Worm (Caenorhabditis elegans) whole organism, L4/young adult: Measurements from ENCODE around the gene F38A1.13.

Source experiments
- W03F9.2 ChIP-seq: fragments of 150-350 bp; optimal IDR thresholded peaks from 2 replicates; lab custom pipeline; 2014; ENCODE audit warnings: missing biosample characterization, missing genetic modification characterization
- dao-5 ChIP-seq: sonication (generic microtip); optimal IDR thresholded peaks from 2 replicates; lab custom pipeline; 2016; ENCODE audit warnings: missing genotype, missing genetic modification characterization, moderate library complexity, missing compliant biosample characterization
- him-1 ChIP-seq: sonication (generic microtip); optimal IDR thresholded peaks from 2 replicates; lab custom pipeline; 2016; ENCODE audit warnings: missing genotype, missing genetic modification reagents, missing genetic modification characterization, missing compliant biosample characterization

The F38A1.13 gene

DNA sequence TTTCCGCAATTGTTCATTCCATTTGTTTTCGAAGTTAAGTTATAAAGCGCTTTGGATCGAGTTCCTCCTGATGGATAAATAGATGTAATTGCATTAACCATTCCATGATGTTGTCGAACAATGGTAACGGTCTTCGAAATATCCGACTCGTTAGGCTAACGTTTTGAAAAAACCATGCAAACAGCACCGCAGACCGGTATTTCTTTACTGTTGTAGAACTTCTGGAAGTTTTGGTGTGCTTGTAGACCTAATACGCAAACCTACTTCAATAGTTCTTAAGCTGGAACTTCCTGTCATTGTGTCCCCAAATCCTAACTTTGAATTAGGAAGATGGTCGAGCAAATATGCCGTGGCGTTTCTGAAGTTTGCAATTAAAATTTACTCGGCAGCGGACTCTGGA, 19.8 kb upstream of the F38A1.13 start, which contains the start of gene F38A1.9:
Gene F38A1.9 (minus strand): TSS at position 101 of the 400 bp plus-strand sequence.
- TF ChIP-seq him-1 (no peak), dao-5 (tag; lab: Kevin White, UChicago) (no peak), W03F9.2 (tag; lab: Kevin White, UChicago) (no peak)

DNA sequence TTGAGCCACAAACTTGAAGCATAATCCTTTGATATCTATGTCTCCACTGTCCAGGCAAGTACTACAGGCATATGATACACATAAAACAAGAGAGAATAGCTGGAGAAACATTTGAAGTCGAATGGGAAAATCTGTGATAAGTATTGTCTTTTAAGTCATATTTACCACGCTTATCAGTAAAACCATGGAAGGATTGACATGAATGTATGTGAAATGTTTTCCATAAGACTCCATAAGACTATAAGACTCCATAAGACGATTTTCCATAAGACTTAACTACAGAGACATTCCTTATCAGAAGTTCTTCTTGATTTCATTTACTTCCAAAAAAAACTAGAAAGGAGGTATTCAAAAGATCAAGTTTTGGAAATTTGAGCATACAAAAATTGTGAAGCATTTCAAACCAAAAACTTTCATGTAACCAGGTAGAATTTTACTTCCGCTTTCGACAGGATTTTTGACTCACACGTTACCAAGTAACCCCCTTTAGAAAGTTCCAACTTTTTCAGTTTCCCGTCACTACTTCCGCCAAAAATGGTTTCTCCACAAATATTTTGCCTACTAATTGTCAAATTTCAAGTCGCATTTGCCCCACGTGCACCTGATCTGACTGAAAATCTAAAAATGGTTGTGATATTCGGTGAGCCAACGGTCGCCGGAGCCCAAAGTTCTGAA, 18.1 kb upstream of the F38A1.13 start, which contains the start of the genes clec-165 and F38A1.11:
Gene clec-165 (minus strand): TSS at position 125 of the 675 bp plus-strand sequence.
Gene F38A1.11 (plus strand): TSS at position 625 of the 675 bp plus-strand sequence.
- no peak for TF ChIP-seq dao-5 (tag; lab: Kevin White, UChicago)
- TF ChIP-seq him-1, result no peak
- TF ChIP-seq W03F9.2 (tag; lab: Kevin White, UChicago), result no peak

DNA sequence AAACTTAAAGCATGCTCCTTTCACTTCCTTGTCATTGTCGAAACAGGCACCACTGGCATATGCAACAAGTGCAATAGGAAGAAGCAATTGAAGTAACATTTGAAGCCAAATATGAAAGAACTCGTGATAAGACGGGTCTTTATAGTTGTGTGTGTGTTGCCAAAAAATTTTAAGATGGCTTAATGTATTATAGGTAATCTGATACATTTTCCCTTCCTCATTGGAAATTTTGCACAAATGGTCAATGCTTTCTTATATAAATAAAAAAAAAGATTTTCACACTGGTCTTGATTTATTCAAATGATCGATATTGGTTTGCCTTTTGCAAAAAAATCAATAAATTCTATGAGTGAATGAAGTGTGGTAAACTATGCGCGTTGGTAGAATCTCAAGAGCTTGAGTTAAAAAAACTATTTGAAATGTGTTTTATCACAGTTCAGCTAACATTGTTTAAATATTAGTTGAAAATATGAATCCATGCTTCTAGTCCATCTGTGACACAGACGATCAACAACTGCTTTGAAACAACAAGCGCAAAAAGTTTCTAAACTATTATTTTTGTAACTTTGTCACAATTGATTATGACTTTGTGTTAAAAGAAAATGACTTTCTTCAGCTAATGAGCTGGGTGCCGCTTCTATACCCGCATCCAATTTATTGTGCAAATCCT, 13.7 kb upstream of the F38A1.13 start, which contains the start of the genes clec-166 and F38A1.6:
Gene clec-166 (minus strand): TSS at position 101 of the 670 bp plus-strand sequence.
Gene F38A1.6 (plus strand): TSS at position 620 of the 670 bp plus-strand sequence.
- no peak for TF ChIP-seq him-1

- TF ChIP-seq him-1 (no peak), W03F9.2 (tag; lab: Kevin White, UChicago) (no peak), dao-5 (tag; lab: Kevin White, UChicago) (no peak)
Measured at ce11 chrIV:1255632-1256031, 9.4 kb upstream of the F38A1.13 start, which contains the start of gene clec-167. Gene clec-167, minus strand, starts transcription at chrIV:1255732.

- no peak for TF ChIP-seq him-1
- TF ChIP-seq dao-5 (tag; lab: Kevin White, UChicago), result no peak
- no peak for TF ChIP-seq W03F9.2 (tag; lab: Kevin White, UChicago)
Measured at ce11 chrIV:1256723-1257122, 8.3 kb upstream of the F38A1.13 start, which contains the start of gene clec-168. Gene clec-168, plus strand, starts transcription at chrIV:1256969.

- TF ChIP-seq W03F9.2 (tag; lab: Kevin White, UChicago) (no peak), dao-5 (tag; lab: Kevin White, UChicago) (no peak), him-1 (no peak)
Measured at ce11 chrIV:1260474-1260873, 4.6 kb upstream of the F38A1.13 start.

ce11 chrIV:1261024-1261423, 4.0 kb upstream of the F38A1.13 start, which contains the start of gene clec-169:
Gene clec-169, plus strand, starts transcription at chrIV:1261324.
- TF ChIP-seq W03F9.2 (tag; lab: Kevin White, UChicago) (no peak), him-1 (no peak), dao-5 (tag; lab: Kevin White, UChicago) (no peak)

DNA sequence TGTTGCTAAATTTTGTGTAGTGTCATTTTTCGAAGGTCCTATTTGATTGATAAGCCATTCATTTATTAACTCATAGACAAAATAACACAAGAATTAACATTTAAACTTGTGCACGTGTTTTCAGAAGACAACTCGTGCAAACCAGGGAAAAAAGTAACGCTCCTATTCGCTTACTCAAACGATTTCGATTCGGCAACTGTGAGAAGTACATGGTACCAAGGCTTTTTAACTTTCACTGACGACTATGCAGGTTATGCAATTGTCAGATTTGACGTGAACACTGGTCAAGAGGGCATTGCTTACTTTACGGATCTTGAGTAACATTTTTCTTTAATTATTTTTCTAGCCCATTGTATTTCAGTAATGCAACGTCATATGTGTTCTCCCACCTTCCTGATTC, 3.1 kb upstream of the F38A1.13 start:
- TF ChIP-seq dao-5 (tag; lab: Kevin White, UChicago) (no peak), W03F9.2 (tag; lab: Kevin White, UChicago) (no peak), him-1 (no peak)

DNA sequence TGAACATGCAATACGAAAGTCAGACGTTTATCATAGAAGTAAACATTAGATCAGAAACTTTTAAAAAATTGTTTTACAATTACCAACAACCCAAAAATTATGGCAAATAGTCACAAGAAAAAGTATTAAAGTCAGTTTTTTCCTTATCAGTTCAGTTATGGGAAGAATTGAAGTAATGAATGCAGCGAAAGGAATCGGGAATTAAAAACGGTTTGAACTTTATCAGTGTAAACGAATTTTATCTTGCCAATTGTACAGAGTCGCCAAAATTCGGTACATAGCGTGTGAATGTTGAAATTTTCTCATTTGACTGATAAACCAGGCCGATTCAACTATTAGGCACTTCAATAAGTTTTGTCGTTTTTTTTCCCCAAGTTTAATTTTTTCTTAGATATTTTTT, 1.1 kb downstream of the F38A1.13 start:
- no peak for TF ChIP-seq W03F9.2 (tag; lab: Kevin White, UChicago)
- no peak for TF ChIP-seq him-1
- no peak for TF ChIP-seq dao-5 (tag; lab: Kevin White, UChicago)

DNA sequence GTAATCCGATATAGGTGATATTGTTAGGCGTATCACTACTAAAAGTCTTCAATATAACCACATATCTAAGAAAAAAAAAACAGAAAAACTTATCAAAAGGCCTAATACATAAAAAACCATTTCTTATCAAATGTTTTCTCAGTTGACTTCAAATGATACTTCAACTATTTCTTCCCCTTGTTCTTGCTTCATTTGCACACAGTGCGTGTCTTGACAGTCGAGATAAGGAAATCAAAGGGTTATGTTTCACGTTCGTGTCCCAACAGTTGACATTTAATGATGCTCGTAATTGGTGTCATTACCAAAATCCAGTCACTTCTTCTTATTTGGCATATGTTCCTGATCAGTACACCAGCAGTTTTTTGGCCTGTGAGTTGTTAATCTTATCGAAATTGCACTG, 1.7 kb downstream of the F38A1.13 start, which contains the start of gene clec-170:
Gene clec-170 (plus strand): TSS at position 143 of the 400 bp plus-strand sequence.
- TF ChIP-seq dao-5 (tag; lab: Kevin White, UChicago) (no peak), him-1 (no peak), W03F9.2 (tag; lab: Kevin White, UChicago) (no peak)

DNA sequence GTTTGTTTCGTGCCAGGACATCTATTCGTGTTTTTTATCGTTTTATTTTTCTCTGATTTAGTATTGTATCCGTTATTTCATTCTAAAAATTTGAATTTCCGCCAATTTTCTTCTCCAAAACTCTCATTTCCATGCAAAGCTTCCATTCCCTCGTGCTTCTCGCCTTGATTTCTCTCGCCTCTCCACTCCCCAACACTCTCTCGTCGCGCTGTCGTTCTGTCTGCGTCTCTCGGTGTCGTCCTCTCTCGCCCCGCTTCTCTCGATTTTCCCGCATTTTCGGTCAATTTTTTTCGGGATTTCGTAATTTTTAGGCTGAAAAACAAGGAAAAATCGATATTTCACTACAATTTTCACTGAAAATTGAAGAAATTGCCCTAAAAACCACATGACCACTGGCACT, 9.6 kb downstream of the F38A1.13 start, which contains the start of gene C09E9.1:
Gene C09E9.1 (plus strand): TSS at position 286 of the 400 bp plus-strand sequence.
- peak; percentile 32 for TF ChIP-seq W03F9.2 (tag; lab: Kevin White, UChicago)
- no peak for TF ChIP-seq him-1
- no peak for TF ChIP-seq dao-5 (tag; lab: Kevin White, UChicago)

DNA sequence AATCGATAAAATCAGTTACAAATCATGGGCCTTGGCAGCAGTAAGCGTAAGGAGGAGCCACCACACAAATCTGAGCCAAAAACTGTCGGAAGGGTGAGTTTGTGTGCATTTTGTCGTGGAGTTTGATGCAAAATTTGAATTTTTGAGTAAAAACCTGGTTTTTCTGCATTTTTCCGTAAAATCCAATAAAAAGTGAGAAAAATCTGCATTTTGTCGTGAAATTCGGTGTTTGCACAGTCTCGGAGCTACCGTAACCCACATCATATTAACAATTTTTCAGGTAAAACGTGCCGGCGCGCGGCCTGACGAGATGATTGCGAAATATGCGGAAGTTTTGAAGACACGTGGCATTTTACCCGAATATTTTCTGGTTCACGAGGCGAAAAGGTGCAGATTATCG, 10.9 kb downstream of the F38A1.13 start:
- TF ChIP-seq dao-5 (tag; lab: Kevin White, UChicago) (no peak), him-1 (no peak), W03F9.2 (tag; lab: Kevin White, UChicago) (no peak)

- TF ChIP-seq W03F9.2 (tag; lab: Kevin White, UChicago) (no peak), him-1 (no peak), dao-5 (tag; lab: Kevin White, UChicago) (no peak)
Measured at ce11 chrIV:1277067-1277466, 12.0 kb downstream of the F38A1.13 start.

DNA sequence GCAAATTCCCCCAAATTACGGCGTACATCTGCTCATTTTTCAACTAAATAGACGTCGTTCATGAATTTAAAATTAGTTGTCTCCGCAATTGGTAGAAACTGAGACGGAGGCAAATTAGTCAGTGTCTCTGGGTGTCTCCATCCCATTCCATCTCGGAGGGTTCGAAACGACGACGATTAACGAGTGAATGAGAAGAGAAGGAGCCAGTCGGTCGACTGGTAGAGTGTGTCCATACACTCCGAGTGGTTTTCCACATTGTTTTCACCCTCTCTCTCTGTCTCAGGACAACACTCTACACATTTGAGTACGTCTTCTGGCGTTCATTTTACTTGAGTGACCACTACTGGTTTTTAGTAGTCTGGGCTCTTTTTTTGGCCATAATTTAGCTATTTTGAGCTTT, 13.9 kb downstream of the F38A1.13 start:
- TF ChIP-seq W03F9.2 (tag; lab: Kevin White, UChicago), result no peak
- no peak for TF ChIP-seq dao-5 (tag; lab: Kevin White, UChicago)
- no peak for TF ChIP-seq him-1
